Worm (Caenorhabditis elegans): ENCODE results near the gene rhr-1.

Gene rhr-1

DNA sequence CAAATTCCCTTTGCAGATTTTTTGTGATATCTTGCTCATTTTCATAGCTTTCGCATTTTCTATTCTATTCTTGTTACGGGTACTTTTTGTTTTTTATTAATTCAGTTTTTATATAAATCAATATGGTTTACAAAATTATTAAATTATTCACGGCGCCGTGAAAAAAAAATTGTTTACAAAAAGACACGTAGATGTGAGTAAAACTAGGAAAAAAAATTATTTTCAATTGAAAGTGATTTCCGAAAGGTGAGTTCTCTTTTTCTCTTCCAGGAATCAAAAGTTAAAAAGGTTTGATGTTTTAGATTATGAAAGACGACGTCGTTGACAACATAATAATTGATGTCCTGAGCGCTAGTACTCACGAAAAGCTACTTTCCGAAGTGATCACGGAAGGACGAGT lies 19.7 kb upstream of the rhr-1 start, which contains the start of gene C25A6.1:
TSS of gene C25A6.1 (plus strand) at position 301 of the 400 bp plus-strand sequence.
- TF ChIP-seq nhr-77 (tag; optimal IDR thresholded peaks at IDR 0.05) (no peak), dmd-4 (tag; optimal IDR thresholded peaks at IDR 0.05) (no peak), mdl-1 (tag; optimal IDR thresholded peaks at IDR 0.05) (no peak), alr-1 (tag; optimal IDR thresholded peaks at IDR 0.05) (no peak), crh-2 (tag; optimal IDR thresholded peaks at IDR 0.05) (no peak), ceh-82 (tag; optimal IDR thresholded peaks at IDR 0.05) (no peak), peb-1 (tag; optimal IDR thresholded peaks at IDR 0.05) (no peak)

ce11 chrV:5408921-5409320 lies 19.0 kb upstream of the rhr-1 start:
- peak in 1 of 2 experiments; percentile 15 for TF ChIP-seq lsy-2 (tag; optimal IDR thresholded peaks at IDR 0.05)
- peak; percentile 94 for TF ChIP-seq Y55F3AM.14 (GFP tag; optimal IDR thresholded peaks at IDR 0.05)
- TF ChIP-seq zag-1 (tag; optimal IDR thresholded peaks at IDR 0.05), result no peak
- TF ChIP-seq unc-62 (GFP tag; optimal IDR thresholded peaks at IDR 0.05), result peak; percentile 56

- no peak for TF ChIP-seq ama-1 (optimal IDR thresholded peaks at IDR 0.05)
- peak; percentile 27 for TF ChIP-seq nhr-21 (tag; optimal IDR thresholded peaks at IDR 0.05)
- peak; percentile 59 for TF ChIP-seq sma-3 (GFP tag; optimal IDR thresholded peaks at IDR 0.05)
- no peak for TF ChIP-seq skn-1 (tag; optimal IDR thresholded peaks at IDR 0.05)
- TF ChIP-seq sma-9 (GFP tag; optimal IDR thresholded peaks at IDR 0.05), result peak; percentile 82
- no peak for TF ChIP-seq sma-9 (tag; optimal IDR thresholded peaks at IDR 0.05)
- peak; percentile 11 for TF ChIP-seq blmp-1 (tag; optimal IDR thresholded peaks at IDR 0.05; ENCODE audit: insufficient read depth)
- peak; percentile 99 for TF ChIP-seq Y55F3AM.14 (GFP tag; optimal IDR thresholded peaks at IDR 0.05)
- no peak for TF ChIP-seq zag-1 (tag; optimal IDR thresholded peaks at IDR 0.05)
- TF ChIP-seq nhr-237 (tag; optimal IDR thresholded peaks at IDR 0.05), result no peak
- TF ChIP-seq nhr-25 (tag; optimal IDR thresholded peaks at IDR 0.05), result peak; percentile 58
- no peak for TF ChIP-seq lsy-2 (tag; optimal IDR thresholded peaks at IDR 0.05)
- no peak for TF ChIP-seq C34F6.9 (tag; optimal IDR thresholded peaks at IDR 0.05)
Observed at ce11 chrV:5410679-5411078, 17.3 kb upstream of the rhr-1 start, which contains the start of gene F08F3.4. F08F3.4 (plus strand) TSS chrV:5410955.

DNA sequence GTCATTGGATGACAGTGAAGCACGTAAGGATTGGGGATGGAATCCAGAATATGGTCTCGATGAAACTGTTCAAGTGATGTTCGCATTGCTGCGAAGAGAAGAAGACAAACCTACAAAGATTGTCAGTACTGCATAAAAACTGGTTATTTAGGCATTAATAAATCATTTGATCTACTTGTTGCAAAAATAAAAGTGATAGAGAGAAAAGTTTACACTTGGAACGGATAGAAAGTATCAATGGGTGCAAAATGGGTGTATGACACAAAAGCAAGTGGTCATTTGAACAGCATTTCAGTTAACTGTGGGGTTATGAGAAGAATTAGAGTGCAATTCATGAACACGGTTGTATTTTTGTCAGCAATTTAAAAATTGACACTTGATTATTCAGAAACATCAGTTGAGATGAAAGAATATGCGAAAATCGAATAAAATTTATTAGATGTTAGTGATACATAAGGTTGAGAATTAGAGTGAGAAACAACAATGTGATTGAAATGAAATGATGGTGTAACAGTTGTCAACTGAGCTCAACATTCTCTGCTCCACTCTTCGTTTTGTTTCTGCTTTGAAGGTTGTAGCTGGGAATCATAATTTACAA lies 15.1 kb upstream of the rhr-1 start, which contains the start of gene F08F3.10:
TSS of gene F08F3.10 (plus strand) at position 548 of the 598 bp plus-strand sequence.
- TF ChIP-seq elt-1 (tag; optimal IDR thresholded peaks at IDR 0.05) (no peak), nhr-25 (tag; optimal IDR thresholded peaks at IDR 0.05) (peak; percentile 34), sma-9 (GFP tag; optimal IDR thresholded peaks at IDR 0.05) (peak; percentile 69), sma-9 (tag; optimal IDR thresholded peaks at IDR 0.05) (no peak), lin-39 (tag; optimal IDR thresholded peaks at IDR 0.05) (no peak), blmp-1 (tag; optimal IDR thresholded peaks at IDR 0.05; ENCODE audit: insufficient read depth) (peak; percentile 44)

DNA sequence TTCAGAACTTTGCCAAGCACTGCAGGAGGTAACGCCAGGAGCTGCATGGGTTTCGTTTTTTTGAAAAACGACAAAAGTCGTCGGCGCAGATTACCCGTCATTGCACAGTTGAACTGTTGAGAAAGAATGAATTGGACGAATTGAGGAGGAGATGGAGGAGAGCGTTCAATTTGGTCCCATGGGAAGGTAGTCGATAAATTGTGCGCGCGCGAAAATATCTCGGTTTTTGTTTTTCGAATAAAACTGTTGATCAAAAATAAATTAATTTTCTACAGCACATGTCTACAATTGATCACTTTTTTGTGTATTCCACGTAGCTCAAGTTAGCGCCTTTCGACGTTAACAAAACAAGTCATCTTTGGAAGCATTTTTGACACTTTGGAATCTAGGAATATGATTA lies 8.0 kb upstream of the rhr-1 start, which contains the start of gene F08F3.6:
TSS of gene F08F3.6 (minus strand) at position 153 of the 400 bp plus-strand sequence.
- TF ChIP-seq R02D3.7 (tag; optimal IDR thresholded peaks at IDR 0.05), result no peak
- no peak for TF ChIP-seq ceh-16 (tag; optimal IDR thresholded peaks at IDR 0.05)
- no peak for TF ChIP-seq snpc-4 (tag; optimal IDR thresholded peaks at IDR 0.05)
- no peak for TF ChIP-seq C34F6.9 (tag; optimal IDR thresholded peaks at IDR 0.05)
- no peak for TF ChIP-seq unc-55 (GFP tag; optimal IDR thresholded peaks at IDR 0.05)
- no peak for TF ChIP-seq nhr-23 (tag; optimal IDR thresholded peaks at IDR 0.05)
- TF ChIP-seq aly-2 (tag; optimal IDR thresholded peaks at IDR 0.05), result no peak
- no peak for TF ChIP-seq nhr-129 (tag; optimal IDR thresholded peaks at IDR 0.05)

ce11 chrV:5423120-5423519 lies 4.8 kb upstream of the rhr-1 start, which contains the start of gene cyp-14A5:
cyp-14A5 (minus strand) TSS chrV:5423282.
- TF ChIP-seq nhr-129 (tag; optimal IDR thresholded peaks at IDR 0.05) (peak; percentile 26), sma-3 (GFP tag; optimal IDR thresholded peaks at IDR 0.05) (no peak)

ce11 chrV:5425008-5425407 lies 3.0 kb upstream of the rhr-1 start:
- TF ChIP-seq lin-13 (GFP tag; optimal IDR thresholded peaks at IDR 0.05) (no peak), nhr-21 (tag; optimal IDR thresholded peaks at IDR 0.05) (peak; percentile 73), crh-2 (tag; optimal IDR thresholded peaks at IDR 0.05) (peak; percentile 84), sma-3 (GFP tag; optimal IDR thresholded peaks at IDR 0.05) (peak; percentile 79), unc-39 (tag; optimal IDR thresholded peaks at IDR 0.05) (no peak), lin-11 (tag; optimal IDR thresholded peaks at IDR 0.05) (no peak), nhr-12 (tag; optimal IDR thresholded peaks at IDR 0.05) (no peak), nhr-23 (tag; optimal IDR thresholded peaks at IDR 0.05) (peak; percentile 90), fos-1 (tag; optimal IDR thresholded peaks at IDR 0.05) (peak; percentile 97), sma-9 (GFP tag; optimal IDR thresholded peaks at IDR 0.05) (peak; percentile 97), sma-9 (tag; optimal IDR thresholded peaks at IDR 0.05) (no peak), gmeb-1 (tag; optimal IDR thresholded peaks at IDR 0.05) (peak; percentile 46), egl-27 (tag; optimal IDR thresholded peaks at IDR 0.05) (peak; percentile 43), C34F6.9 (tag; optimal IDR thresholded peaks at IDR 0.05) (peak; percentile 0), elt-1 (tag; optimal IDR thresholded peaks at IDR 0.05) (peak; percentile 97), elt-3 (tag; optimal IDR thresholded peaks at IDR 0.05) (no peak), nhr-129 (tag; optimal IDR thresholded peaks at IDR 0.05) (peak; percentile 34), nhr-6 (tag; optimal IDR thresholded peaks at IDR 0.05) (peak; percentile 74), ZK546.5 (tag; optimal IDR thresholded peaks at IDR 0.05) (no peak), nhr-237 (tag; optimal IDR thresholded peaks at IDR 0.05) (no peak), skn-1 (tag; optimal IDR thresholded peaks at IDR 0.05) (no peak)

All from whole organism, L2 larva.